Fruit fly (Drosophila melanogaster): ENCODE results near the gene CG9263.

DNA sequence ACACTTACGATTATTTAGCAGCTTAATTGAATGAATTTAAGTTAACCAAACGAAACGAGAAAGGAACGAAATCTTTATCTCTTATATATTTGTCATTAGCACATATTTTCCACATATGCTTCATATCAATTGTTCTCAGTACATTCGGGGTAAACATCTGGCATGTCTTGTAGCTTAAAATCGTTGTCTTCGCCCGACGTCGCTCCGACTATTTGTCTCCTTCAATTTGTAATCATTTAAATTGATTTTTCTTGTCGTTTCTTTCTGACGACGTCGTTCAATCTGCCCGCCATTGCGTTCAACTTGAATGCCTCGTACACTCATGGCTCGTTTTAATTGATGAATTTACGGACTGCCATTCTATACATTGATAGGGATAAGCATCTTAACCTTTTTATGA lies 27.6 kb upstream of the CG9263 start:
- TF ChIP-seq EcR (GFP tag; optimal IDR thresholded peaks at IDR 0.05) (no peak), usp (GFP tag; optimal IDR thresholded peaks at IDR 0.05) (no peak)
